Fruit fly (Drosophila melanogaster) whole organism, pupa: ENCODE data around the gene RpL36A.
A peak's percentile ranks its signal among the peaks of the same experiment; 100 is the strongest.

Experiments used
- CG12605 ChIP-seq: fragments of 200-800 bp; sonication (Bioruptor generic); IDR thresholded peaks from 2 replicates; pipeline ENCODE4 v1.3.6; 2022; ENCODE audit warnings: missing biosample characterization, missing genetic modification characterization
- CG13204 ChIP-seq: fragments of 200-800 bp; sonication (Bioruptor generic); optimal IDR thresholded peaks from 2 replicates; lab custom pipeline; 2018; ENCODE audit warnings: missing biosample characterization, mild to moderate bottlenecking, missing genetic modification characterization, moderate library complexity
- CG14655 ChIP-seq: fragments of 200-800 bp; sonication (Bioruptor generic); optimal IDR thresholded peaks from 3 replicates; lab custom pipeline; 2017; ENCODE audit warnings: mild to moderate bottlenecking, missing biosample characterization, missing genetic modification reagents, missing genetic modification characterization
- CG17806 ChIP-seq: fragments of 200-800 bp; sonication (Bioruptor generic); optimal IDR thresholded peaks from 2 replicates; lab custom pipeline; 2018; ENCODE audit warnings: missing biosample characterization, mild to moderate bottlenecking, missing genetic modification characterization, moderate library complexity
- CG32121 ChIP-seq: fragments of 200-800 bp; sonication (Bioruptor generic); IDR thresholded peaks from 2 replicates; pipeline ENCODE4 v1.3.6; 2022; ENCODE audit warnings: missing biosample characterization, missing genetic modification characterization
- CG34367 ChIP-seq: fragments of 200-800 bp; sonication (Bioruptor generic); optimal IDR thresholded peaks from 2 replicates; lab custom pipeline; 2018; ENCODE audit warnings: missing biosample characterization, mild to moderate bottlenecking, missing genetic modification characterization
- CG4496 ChIP-seq: fragments of 200-800 bp; sonication (Bioruptor generic); IDR thresholded peaks from 3 replicates; pipeline ENCODE4 v1.3.6; 2022; ENCODE audit warnings: missing biosample characterization, missing genetic modification characterization
- CG8159 ChIP-seq: fragments of 200-800 bp; sonication (Bioruptor generic); optimal IDR thresholded peaks from 3 replicates; lab custom pipeline; 2018; ENCODE audit warnings: missing biosample characterization, mild to moderate bottlenecking, missing genetic modification characterization, moderate library complexity
- CG8301 ChIP-seq: fragments of 200-800 bp; sonication (Bioruptor generic); optimal IDR thresholded peaks from 2 replicates; lab custom pipeline; 2018; ENCODE audit warnings: missing biosample characterization, mild to moderate bottlenecking, missing genetic modification characterization
- CG9948 ChIP-seq: fragments of 200-800 bp; sonication (Bioruptor generic); optimal IDR thresholded peaks from 2 replicates; lab custom pipeline; 2018; ENCODE audit warnings: missing biosample characterization, mild to moderate bottlenecking, missing genetic modification characterization, moderate library complexity
- D1 ChIP-seq: fragments of 200-800 bp; sonication (Bioruptor generic); optimal IDR thresholded peaks from 2 replicates; lab custom pipeline; 2018; ENCODE audit warnings: missing biosample characterization, mild to moderate bottlenecking, missing genetic modification characterization, moderate library complexity
- EcR ChIP-seq: fragments of 200-800 bp; sonication (Bioruptor generic); optimal IDR thresholded peaks from 3 replicates; lab custom pipeline; 2019; ENCODE audit warnings: missing biosample characterization, missing genetic modification characterization, mild to moderate bottlenecking, moderate library complexity, missing genetic modification reagents
- Ets98B ChIP-seq: fragments of 200-800 bp; sonication (Bioruptor generic); IDR thresholded peaks from 2 replicates; pipeline ENCODE4 v1.3.6; 2022; ENCODE audit warnings: missing biosample characterization, missing genetic modification characterization
- Pif1A ChIP-seq: fragments of 200-800 bp; sonication (Bioruptor generic); optimal IDR thresholded peaks from 3 replicates; lab custom pipeline; 2016; ENCODE audit warnings: missing biosample characterization, missing genetic modification characterization
- Pif1B ChIP-seq: fragments of 200-800 bp; sonication (Bioruptor generic); optimal IDR thresholded peaks from 3 replicates; lab custom pipeline; 2016; ENCODE audit warnings: missing biosample characterization, missing genetic modification characterization
- Snoo ChIP-seq: fragments of 200-800 bp; sonication (Bioruptor generic); optimal IDR thresholded peaks from 3 replicates; lab custom pipeline; 2017; ENCODE audit warnings: missing biosample characterization, mild to moderate bottlenecking, missing genetic modification characterization, inconsistent platforms
- fd96Ca ChIP-seq: fragments of 200-800 bp; sonication (Bioruptor generic); IDR thresholded peaks from 3 replicates; pipeline ENCODE4 v1.3.6; 2022; ENCODE audit warnings: missing biosample characterization, missing genetic modification characterization
- gl ChIP-seq: fragments of 200-800 bp; sonication (Bioruptor generic); optimal IDR thresholded peaks from 2 replicates; lab custom pipeline; 2018; ENCODE audit warnings: missing biosample characterization, mild to moderate bottlenecking, missing genetic modification characterization
- rn ChIP-seq: fragments of 200-800 bp; sonication (Bioruptor generic); IDR thresholded peaks from 2 replicates; pipeline ENCODE4 v1.3.6; 2022; ENCODE audit warnings: missing biosample characterization, missing genetic modification characterization

The RpL36A gene

dm6 chr2L:8086736-8087467 lies 44.2 kb upstream of the RpL36A start:
- 0 out of 2 replicates have a peak, but pooled peaks have one; percentile 26 for TF ChIP-seq CG32121 (GFP tag; lab: Robert Waterston, UW)
- no peak for TF ChIP-seq gl (tag; lab: Kevin White, UChicago)
- TF ChIP-seq CG14655 (GFP tag; lab: Kevin White, UChicago), result peak; percentile 18
- no peak for TF ChIP-seq CG9948
- TF ChIP-seq Snoo, result no peak
- no peak for TF ChIP-seq CG8159 (tag; lab: Kevin White, UChicago)
- TF ChIP-seq, all 21 proteins: peak for 2

- TF ChIP-seq CG4496 (GFP tag; lab: Robert Waterston, UW) (0 out of 3 replicates have a peak, but pooled peaks have one; percentile 44), CG8159 (tag; lab: Kevin White, UChicago) (no peak)
These were observed 42.9 kb upstream of the RpL36A start for dm6 chr2L:8085466-8086164.

- TF ChIP-seq gl (tag; lab: Kevin White, UChicago) (no peak), Pif1B (no peak), fd96Ca (GFP tag; lab: Robert Waterston, UW) (0 out of 3 replicates have a peak, but pooled peaks have one; percentile 19), CG8301 (tag; lab: Kevin White, UChicago) (peak; percentile 4), EcR (GFP tag; lab: Kevin White, UChicago) (peak; percentile 48), CG14655 (GFP tag; lab: Kevin White, UChicago) (peak; percentile 23), CG13204 (peak; percentile 27), Pif1A (GFP tag; lab: Kevin White, UChicago) (no peak)
These were observed 41.9 kb upstream of the RpL36A start for dm6 chr2L:8084349-8085203.

- peak; percentile 16; the same call in 1 of the 2 replicates for TF ChIP-seq CG12605 (GFP tag; lab: Robert Waterston, UW)
- no peak for TF ChIP-seq gl (tag; lab: Kevin White, UChicago)
- TF ChIP-seq CG34367 (tag; lab: Kevin White, UChicago), result peak; percentile 23
- no peak for TF ChIP-seq Pif1A (GFP tag; lab: Kevin White, UChicago)
- peak; percentile 18 for TF ChIP-seq CG13204
- no peak for TF ChIP-seq D1 (tag; lab: Kevin White, UChicago)
- no peak for TF ChIP-seq CG17806
- TF ChIP-seq EcR (GFP tag; lab: Kevin White, UChicago), result peak; percentile 86
- TF ChIP-seq Ets98B, result peak; percentile 57
- TF ChIP-seq, all 21 proteins: peak for 5
These were observed 41.0 kb upstream of the RpL36A start for dm6 chr2L:8083427-8084295.

dm6 chr2L:8083413-8083426 lies 40.5 kb upstream of the RpL36A start, which contains the start of gene Bsg:
TSS of gene Bsg (plus strand) at chr2L:8083420.
- no peak for TF ChIP-seq Snoo
- no peak for TF ChIP-seq CG32121 (GFP tag; lab: Robert Waterston, UW)
- TF ChIP-seq CG8159 (tag; lab: Kevin White, UChicago), result no peak
- TF ChIP-seq D1 (tag; lab: Kevin White, UChicago), result no peak
- TF ChIP-seq CG12605 (GFP tag; lab: Robert Waterston, UW), result no peak
- TF ChIP-seq Pif1B, result no peak
- no peak for TF ChIP-seq CG4496 (GFP tag; lab: Robert Waterston, UW)
- no peak for TF ChIP-seq fd96Ca (GFP tag; lab: Robert Waterston, UW)

dm6 chr2L:8082692-8083412 lies 40.1 kb upstream of the RpL36A start, which contains the start of gene Mcr:
TSS of gene Mcr (minus strand) at chr2L:8082982.
- TF ChIP-seq EcR (GFP tag; lab: Kevin White, UChicago) (peak; percentile 10), Ets98B (no peak), rn (GFP tag; lab: Robert Waterston, UW) (no peak), CG14655 (GFP tag; lab: Kevin White, UChicago) (no peak)
